Fruit fly (Drosophila melanogaster): ENCODE data around the gene Act87E.

- TF ChIP-seq psq (optimal IDR thresholded peaks at IDR 0.05) (no peak), h (optimal IDR thresholded peaks at IDR 0.05) (no peak), insv (optimal IDR thresholded peaks at IDR 0.05) (no peak)
These were observed 10.6 kb upstream of the Act87E start, which contains the start of gene yellow-e for dm6 chr3R:13415186-13415585.

Measured in Kc167 (cell line).